Fruit fly (Drosophila melanogaster) Kc167 (cell line): ENCODE data around the gene CG15549.

Source experiments
- Myc ChIP-seq: fragments of >200 bp; optimal IDR thresholded peaks from 2 replicates; lab custom pipeline; 2017; ENCODE audit warnings: missing external identifiers
- ttk ChIP-seq: sonication (Bioruptor generic); optimal IDR thresholded peaks from 2 replicates; lab custom pipeline; 2017; ENCODE audit warnings: missing external identifiers

- TF ChIP-seq ttk (lab: Kevin White, UChicago) = no peak
- TF ChIP-seq Myc (lab: Kevin White, UChicago) = no peak
Measured at dm6 chr3R:30933894-30934434, 2.3 kb downstream of the CG15549 start.
